Fruit fly (Drosophila melanogaster) whole organism, embryonic: ENCODE data around the gene Ufd4.

Experiments
- Atf-2 ChIP-seq: fragments of 200-800 bp; sonication (Bioruptor generic); optimal IDR thresholded peaks from 2 replicates; lab custom pipeline; 2016; ENCODE audit warnings: missing biosample characterization, missing genetic modification characterization
- B-H1 ChIP-seq: fragments of 200-800 bp; sonication (Bioruptor generic); IDR thresholded peaks from 3 replicates; pipeline ENCODE4 v1.3.6; 2022; ENCODE audit warnings: missing biosample characterization, missing genetic modification characterization
- CG12236 ChIP-seq: fragments of 200-800 bp; sonication (Bioruptor generic); optimal IDR thresholded peaks from 2 replicates; lab custom pipeline; 2016; ENCODE audit warnings: missing biosample characterization, missing genetic modification characterization
- CG13624 ChIP-seq: fragments of 200-800 bp; sonication (Bioruptor generic); optimal IDR thresholded peaks from 2 replicates; lab custom pipeline; 2016; ENCODE audit warnings: missing biosample characterization, missing genetic modification characterization
- CG16813 ChIP-seq: fragments of 200-800 bp; sonication (Bioruptor generic); IDR thresholded peaks from 3 replicates; pipeline ENCODE4 v1.3.6; 2022; ENCODE audit warnings: missing biosample characterization, missing genetic modification characterization; ENCODE audit not compliant: partially characterized antibody
- CG2199 ChIP-seq: fragments of 200-800 bp; sonication (Bioruptor generic); IDR thresholded peaks from 3 replicates; pipeline ENCODE4 v1.3.6; 2022; ENCODE audit warnings: missing biosample characterization, missing genetic modification characterization
- CG2678 ChIP-seq: fragments of 200-800 bp; sonication (Bioruptor generic); optimal IDR thresholded peaks from 3 replicates; lab custom pipeline; 2019; ENCODE audit warnings: missing biosample characterization, mild to moderate bottlenecking, missing genetic modification characterization, moderate library complexity
- CG42726 ChIP-seq: fragments of 200-800 bp; sonication (Bioruptor generic); IDR thresholded peaks from 2 replicates; pipeline ENCODE4 v1.3.6; 2022; ENCODE audit warnings: missing biosample characterization, missing genetic modification characterization; ENCODE audit not compliant: partially characterized antibody
- CG5180 ChIP-seq: fragments of 200-800 bp; sonication (Bioruptor generic); optimal IDR thresholded peaks from 3 replicates; lab custom pipeline; 2017; ENCODE audit warnings: missing biosample characterization, missing genetic modification characterization, mild to moderate bottlenecking, moderate library complexity, missing genetic modification reagents
- CG5953 ChIP-seq: fragments of 200-800 bp; sonication (Bioruptor generic); IDR thresholded peaks from 2 replicates; pipeline ENCODE4 v1.3.6; 2022; ENCODE audit warnings: missing biosample characterization, missing genetic modification characterization
- CG6272 ChIP-seq: fragments of 200-800 bp; sonication (Bioruptor generic); IDR thresholded peaks from 2 replicates; pipeline ENCODE4 v1.3.6; 2022; ENCODE audit warnings: missing biosample characterization, missing genetic modification characterization
- CG8478 ChIP-seq: fragments of >200 bp; optimal IDR thresholded peaks from 2 replicates; lab custom pipeline; 2018
- CG9797 ChIP-seq: fragments of 200-800 bp; sonication (Bioruptor generic); optimal IDR thresholded peaks from 3 replicates; lab custom pipeline; 2018; ENCODE audit warnings: missing biosample characterization, mild to moderate bottlenecking, missing genetic modification characterization
- CTCF ChIP-seq: fragments of 200-800 bp; sonication (Bioruptor generic); optimal IDR thresholded peaks from 2 replicates; lab custom pipeline; 2017; ENCODE audit warnings: missing biosample characterization, mild to moderate bottlenecking, missing genetic modification characterization, moderate library complexity
- CkIIα-i1 ChIP-seq: fragments of 200-800 bp; sonication (Bioruptor generic); IDR thresholded peaks from 2 replicates; pipeline ENCODE4 v1.3.6; 2022; ENCODE audit warnings: missing biosample characterization, missing genetic modification characterization
- D19A ChIP-seq: fragments of 200-800 bp; optimal IDR thresholded peaks from 3 replicates; lab custom pipeline; 2019; ENCODE audit warnings: missing biosample characterization, mild to moderate bottlenecking, missing genetic modification characterization, moderate library complexity
- Dref ChIP-seq: fragments of 200-800 bp; sonication (Bioruptor generic); IDR thresholded peaks from 2 replicates; pipeline ENCODE4 v1.3.6; 2022; ENCODE audit warnings: missing biosample characterization, missing genetic modification characterization
- ERR ChIP-seq: fragments of 200-800 bp; sonication (Bioruptor generic); optimal IDR thresholded peaks from 2 replicates; lab custom pipeline; 2016; ENCODE audit warnings: missing biosample characterization, missing genetic modification characterization
- Gug ChIP-seq: fragments of 200-800 bp; sonication (Bioruptor generic); IDR thresholded peaks from 4 replicates; pipeline ENCODE4 v1.3.6; 2022; ENCODE audit warnings: missing biosample characterization, missing genetic modification characterization
- HLH3B ChIP-seq: fragments of 200-800 bp; sonication (Bioruptor generic); IDR thresholded peaks from 2 replicates; pipeline ENCODE4 v1.3.6; 2022; ENCODE audit warnings: missing biosample characterization, missing genetic modification characterization
- Mes4 ChIP-seq: fragments of 200-800 bp; sonication (Bioruptor generic); optimal IDR thresholded peaks from 2 replicates; lab custom pipeline; 2016; ENCODE audit warnings: missing biosample characterization, missing genetic modification characterization
- Nf-YB ChIP-seq: fragments of 200-800 bp; sonication (Bioruptor generic); optimal IDR thresholded peaks from 3 replicates; lab custom pipeline; 2019; ENCODE audit warnings: missing biosample characterization, mild to moderate bottlenecking, missing genetic modification characterization, moderate library complexity
- Nf-YC ChIP-seq: fragments of 200-800 bp; optimal IDR thresholded peaks from 3 replicates; lab custom pipeline; 2019; ENCODE audit warnings: missing biosample characterization, mild to moderate bottlenecking, missing genetic modification characterization, moderate library complexity
- Rx ChIP-seq: fragments of 200-800 bp; sonication (Bioruptor generic); IDR thresholded peaks from 2 replicates; pipeline ENCODE4 v1.3.6; 2022; ENCODE audit warnings: missing biosample characterization, missing genetic modification characterization
- Scr ChIP-seq: fragments of 200-800 bp; sonication (Bioruptor generic); IDR thresholded peaks from 2 replicates; pipeline ENCODE4 v1.3.6; 2022; ENCODE audit warnings: missing biosample characterization, missing genetic modification characterization; ENCODE audit not compliant: partially characterized antibody
- Sry-β ChIP-seq: fragments of 200-800 bp; sonication (Bioruptor generic); optimal IDR thresholded peaks from 2 replicates; lab custom pipeline; 2018; ENCODE audit warnings: missing biosample characterization, mild to moderate bottlenecking, missing genetic modification characterization, moderate library complexity
- Tbp ChIP-seq: fragments of >200 bp; optimal IDR thresholded peaks from 2 replicates; lab custom pipeline; 2018; ENCODE audit warnings: missing biosample characterization, missing genetic modification characterization
- ab ChIP-seq: fragments of 200-800 bp; sonication (Bioruptor generic); optimal IDR thresholded peaks from 2 replicates; lab custom pipeline; 2016; ENCODE audit warnings: missing biosample characterization, missing genetic modification characterization
- cas ChIP-seq: fragments of 200-800 bp; sonication (Bioruptor generic); IDR thresholded peaks from 2 replicates; pipeline ENCODE4 v1.3.6; 2022; ENCODE audit warnings: missing biosample characterization, missing genetic modification characterization
- chinmo ChIP-seq: fragments of 200-800 bp; sonication (Bioruptor generic); IDR thresholded peaks from 4 replicates; pipeline ENCODE4 v1.3.6; 2022; ENCODE audit warnings: missing biosample characterization, missing genetic modification characterization; ENCODE audit not compliant: partially characterized antibody
- da ChIP-seq: fragments of 200-800 bp; sonication (Bioruptor generic); optimal IDR thresholded peaks from 2 replicates; lab custom pipeline; 2016; ENCODE audit warnings: missing biosample characterization, missing genetic modification characterization
- grn ChIP-seq: fragments of 200-800 bp; sonication (Bioruptor generic); optimal IDR thresholded peaks from 3 replicates; lab custom pipeline; 2017; ENCODE audit warnings: missing biosample characterization, missing genetic modification characterization
- gro ChIP-seq: fragments of 200-800 bp; sonication (Bioruptor generic); optimal IDR thresholded peaks from 2 replicates; lab custom pipeline; 2016; ENCODE audit warnings: missing biosample characterization, missing genetic modification characterization
- ham ChIP-seq: fragments of 200-800 bp; sonication (Bioruptor generic); IDR thresholded peaks from 2 replicates; pipeline ENCODE4 v1.3.6; 2022; ENCODE audit warnings: missing biosample characterization, missing genetic modification characterization
- inv ChIP-seq: fragments of 200-800 bp; sonication (Bioruptor generic); IDR thresholded peaks from 2 replicates; pipeline ENCODE4 v1.3.6; 2022; ENCODE audit warnings: missing biosample characterization, missing genetic modification characterization; ENCODE audit not compliant: partially characterized antibody
- luna ChIP-seq: fragments of 200-800 bp; sonication (Bioruptor generic); optimal IDR thresholded peaks from 2 replicates; lab custom pipeline; 2016; ENCODE audit warnings: missing biosample characterization, missing genetic modification characterization
- mam ChIP-seq: fragments of 200-800 bp; sonication (Bioruptor generic); optimal IDR thresholded peaks from 3 replicates; lab custom pipeline; 2016; ENCODE audit warnings: missing biosample characterization, missing genetic modification characterization
- mirr ChIP-seq: fragments of 200-800 bp; sonication (Bioruptor generic); optimal IDR thresholded peaks from 3 replicates; lab custom pipeline; 2018; ENCODE audit warnings: missing biosample characterization, mild to moderate bottlenecking, missing genetic modification characterization
- odd ChIP-seq: fragments of 200-800 bp; sonication (Bioruptor generic); optimal IDR thresholded peaks from 2 replicates; lab custom pipeline; 2017; ENCODE audit warnings: missing biosample characterization, mild to moderate bottlenecking, missing genetic modification characterization
- otp ChIP-seq: fragments of 200-800 bp; sonication (Bioruptor generic); IDR thresholded peaks from 3 replicates; pipeline ENCODE4, ENCODE4 v1.3.6; 2022; ENCODE audit warnings: missing biosample characterization, missing genetic modification characterization
- prd ChIP-seq, 3 experiments: fragments of >200 bp in 2 of 3; fragments of 200-800 bp in 1 of 3; sonication (Bioruptor generic) in 1 of 3; optimal IDR thresholded peaks in 2 of 3; IDR thresholded peaks in 1 of 3; 2 replicates in 2 of 3; 3 replicates in 1 of 3; pipeline versions ENCODE4 v1.3.6 to Lab custom; 2017 to 2022; ENCODE audit warnings: missing biosample characterization in 1 of 3, missing genetic modification characterization in 1 of 3
- sens ChIP-seq: fragments of 200-800 bp; sonication (Bioruptor generic); peaks from one replicate; lab custom pipeline; 2016; ENCODE audit warnings: missing biosample characterization, missing genetic modification characterization
- sima ChIP-seq: fragments of 200-800 bp; sonication (Bioruptor generic); optimal IDR thresholded peaks from 2 replicates; lab custom pipeline; 2016; ENCODE audit warnings: missing biosample characterization, missing genetic modification characterization
- stwl ChIP-seq: fragments of 200-800 bp; sonication (Bioruptor generic); optimal IDR thresholded peaks from 3 replicates; lab custom pipeline; 2018; ENCODE audit warnings: missing biosample characterization, mild to moderate bottlenecking, missing genetic modification characterization, moderate library complexity
- tap ChIP-seq: fragments of 200-800 bp; optimal IDR thresholded peaks from 3 replicates; lab custom pipeline; 2019; ENCODE audit warnings: missing biosample characterization, mild to moderate bottlenecking, missing genetic modification characterization, moderate library complexity
- toy ChIP-seq: fragments of 200-800 bp; sonication (Bioruptor generic); IDR thresholded peaks from 2 replicates; pipeline ENCODE4 v1.3.6; 2022; ENCODE audit warnings: missing biosample characterization, missing genetic modification characterization
- zen2 ChIP-seq: fragments of 200-800 bp; sonication (Bioruptor generic); IDR thresholded peaks from 3 replicates; pipeline ENCODE4 v1.3.6; 2022; ENCODE audit warnings: missing biosample characterization, missing genetic modification characterization; ENCODE audit not compliant: partially characterized antibody

Gene Ufd4

DNA sequence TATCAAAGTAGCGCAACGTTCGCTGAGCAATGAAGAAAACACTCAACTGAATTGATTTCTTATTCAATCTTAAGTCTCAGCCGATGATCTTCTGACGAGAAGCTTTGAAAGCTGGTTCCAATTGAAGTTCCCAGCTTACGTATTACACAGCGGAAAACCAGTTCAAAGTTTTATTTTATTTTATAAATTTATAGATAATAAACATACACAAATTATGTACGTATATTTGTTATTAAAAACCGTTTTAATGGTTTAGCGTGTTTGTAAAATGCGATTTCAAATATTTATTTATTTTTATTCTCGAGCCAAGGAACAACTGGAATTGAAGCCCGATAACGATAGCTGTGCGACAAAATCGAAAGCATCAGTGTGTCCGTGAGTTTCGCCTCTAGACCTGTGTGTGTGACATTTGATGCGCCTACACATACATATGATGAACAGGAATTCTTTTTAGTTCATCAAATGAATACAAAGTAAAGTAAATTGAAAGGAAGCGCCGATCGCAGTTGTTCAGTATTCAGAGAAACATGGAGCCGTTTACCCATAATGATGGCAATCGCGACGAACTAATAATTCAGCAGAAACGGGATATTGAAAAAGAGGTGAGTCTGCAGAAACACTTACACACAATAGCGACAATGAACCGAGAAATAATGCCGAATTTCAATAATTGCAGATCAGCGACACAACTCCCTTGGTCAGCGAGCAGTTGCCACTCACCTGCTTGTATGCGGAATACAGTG lies 14.5 kb upstream of the Ufd4 start, which contains the start of the genes CG5390 and CG4968 (continued):
- TF ChIP-seq CG12236 (GFP tag; lab: Kevin White, UChicago), result no peak
- TF ChIP-seq CG8478 (lab: Kevin White, UChicago), result no peak
- no peak for TF ChIP-seq Tbp (GFP tag; lab: Kevin White, UChicago)
- no peak for TF ChIP-seq tap (tag; lab: Kevin White, UChicago)
- peak; percentile 56 for TF ChIP-seq odd
- TF ChIP-seq Nf-YB (GFP tag; lab: Kevin White, UChicago), result peak; percentile 44
- TF ChIP-seq otp (GFP tag; lab: Robert Waterston, UW), result peak; percentile 29; the same call in 1 of the 3 replicates
- no peak for TF ChIP-seq ERR (GFP tag; lab: Kevin White, UChicago)
- TF ChIP-seq Dref (GFP tag; lab: Robert Waterston, UW), result peak; percentile 86
- TF ChIP-seq inv (GFP tag; lab: Robert Waterston, UW), result no peak
- no peak for TF ChIP-seq CkIIα-i1
- TF ChIP-seq chinmo (GFP tag; lab: Robert Waterston, UW), result 0 out of 4 replicates have a peak, but pooled peaks have one; percentile 65
- no peak for TF ChIP-seq D19A (tag; lab: Kevin White, UChicago)
- no peak for TF ChIP-seq CG42726 (GFP tag; lab: Robert Waterston, UW)
- 0 out of 2 replicates have a peak, but pooled peaks have one; percentile 45 for TF ChIP-seq CG5953 (GFP tag; lab: Robert Waterston, UW)
- no peak for TF ChIP-seq da (GFP tag; lab: Kevin White, UChicago)
- TF ChIP-seq prd (optimal IDR thresholded peaks at IDR 0.05; lab: Kevin White, UChicago), result no peak
- TF ChIP-seq prd (GFP tag; IDR thresholded peaks at IDR 0.05; lab: Robert Waterston, UW), result no peak
- no peak for TF ChIP-seq ab
- TF ChIP-seq, all 482 proteins: peak for 270

DNA sequence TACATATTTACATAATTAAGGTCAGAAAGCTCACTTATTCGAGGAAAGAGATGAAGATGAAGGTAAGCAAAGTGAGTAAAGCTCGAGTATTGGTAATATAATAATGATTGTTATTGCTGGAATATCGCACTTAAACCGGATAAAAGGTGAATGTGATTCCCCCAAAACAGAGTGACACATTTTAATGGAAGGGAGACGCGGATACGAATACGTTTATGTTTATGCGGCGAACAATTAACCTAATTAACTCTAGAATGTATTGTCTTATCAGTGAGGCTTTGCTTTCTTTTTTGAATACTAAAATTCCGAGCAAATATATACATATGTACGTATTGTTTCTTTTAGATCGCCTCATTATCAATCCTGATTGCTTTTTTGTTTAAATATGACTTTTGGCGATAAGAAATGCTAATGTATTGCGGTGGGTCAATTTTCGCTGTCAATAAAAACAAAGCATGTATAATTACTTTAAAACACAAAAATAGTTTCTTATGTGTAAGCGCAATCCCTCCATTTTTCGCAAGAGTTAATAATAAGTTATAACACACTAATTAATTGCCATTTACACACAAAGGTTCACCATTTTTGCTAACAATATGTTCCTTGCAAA lies 13.5 kb upstream of the Ufd4 start:
- TF ChIP-seq CG6272 (no peak), sens (GFP tag; lab: Kevin White, UChicago) (peak; percentile 42)

DNA sequence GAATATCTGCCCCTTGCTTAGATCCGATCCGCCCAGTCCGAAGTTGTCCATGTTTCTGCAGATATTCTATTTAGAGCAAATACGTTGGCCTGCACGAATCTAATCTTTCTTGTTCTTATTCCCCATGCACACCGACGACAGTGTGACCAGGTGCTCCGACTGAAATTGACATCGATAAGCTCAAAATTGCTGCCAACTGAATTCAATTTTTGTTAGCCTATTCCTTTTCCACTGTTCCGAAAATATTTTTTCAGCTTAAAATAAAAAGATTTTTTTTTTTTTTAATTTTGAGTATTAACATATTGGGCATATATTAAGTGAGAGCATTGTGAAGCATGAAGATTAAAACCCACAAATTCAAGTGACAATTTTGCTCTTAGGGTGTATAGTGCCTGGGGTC lies 11.6 kb upstream of the Ufd4 start, which contains the start of gene nmd:
Gene nmd (minus strand): TSS at position 162 of the 400 bp plus-strand sequence.
- no peak for TF ChIP-seq Sry-β (GFP tag; lab: Kevin White, UChicago)
- TF ChIP-seq Gug (GFP tag; lab: Robert Waterston, UW), result no peak
- no peak for TF ChIP-seq mirr (GFP tag; lab: Kevin White, UChicago)
- no peak for TF ChIP-seq zen2
- TF ChIP-seq CG5180 (GFP tag; lab: Kevin White, UChicago), result no peak
- TF ChIP-seq CG16813, result peak; percentile 50; the same call in 1 of the 3 replicates
- no peak for TF ChIP-seq CG42726 (GFP tag; lab: Robert Waterston, UW)
- TF ChIP-seq Nf-YC (tag; lab: Kevin White, UChicago), result peak; percentile 31
- TF ChIP-seq B-H1 (GFP tag; lab: Robert Waterston, UW), result no peak
- no peak for TF ChIP-seq CTCF
- TF ChIP-seq HLH3B, result no peak
- no peak for TF ChIP-seq CG13624 (GFP tag; lab: Kevin White, UChicago)
- no peak for TF ChIP-seq cas (GFP tag; lab: Robert Waterston, UW)
- no peak for TF ChIP-seq toy (GFP tag; lab: Robert Waterston, UW)
- no peak for TF ChIP-seq grn (GFP tag; lab: Kevin White, UChicago)
- TF ChIP-seq Scr (GFP tag; lab: Robert Waterston, UW), result peak; percentile 19; the same call in 1 of the 2 replicates
- no peak for TF ChIP-seq sima (GFP tag; lab: Kevin White, UChicago)
- TF ChIP-seq CG2678 (tag; lab: Kevin White, UChicago), result peak; percentile 6
- TF ChIP-seq mam, result peak; percentile 19
- no peak for TF ChIP-seq CG2199 (GFP tag; lab: Robert Waterston, UW)
- no peak for TF ChIP-seq Atf-2 (GFP tag; lab: Kevin White, UChicago)
- TF ChIP-seq CG9797 (GFP tag; lab: Kevin White, UChicago), result peak; percentile 71
- no peak for TF ChIP-seq Mes4 (GFP tag; lab: Kevin White, UChicago)
- TF ChIP-seq gro (GFP tag; lab: Kevin White, UChicago), result no peak
- TF ChIP-seq ham (GFP tag; lab: Robert Waterston, UW), result no peak
- peak; percentile 90 for TF ChIP-seq stwl (tag; lab: Kevin White, UChicago)
- TF ChIP-seq Rx (GFP tag; lab: Robert Waterston, UW), result no peak
- TF ChIP-seq luna, result no peak
